Worm (Caenorhabditis elegans) whole organism, mixed stage, embryonic: ENCODE results near the gene C05A2.4.
A peak's percentile ranks its signal among the peaks of the same experiment; 100 is the strongest.

Source experiments
- M03D4.4 ChIP-seq: sonication (generic microtip); optimal IDR thresholded peaks from 2 replicates; lab custom pipeline; 2017; ENCODE audit warnings: mild to moderate bottlenecking, missing genetic modification characterization, missing compliant biosample characterization
- bed-3 ChIP-seq: fragments of 200-800 bp; sonication (Bioruptor generic); optimal IDR thresholded peaks from 3 replicates; lab custom pipeline; 2018; ENCODE audit warnings: mild to moderate bottlenecking, missing genetic modification characterization, moderate library complexity, missing compliant biosample characterization
- blmp-1 ChIP-seq: fragments of 150-350 bp; optimal IDR thresholded peaks from 2 replicates; lab custom pipeline; 2014; ENCODE audit warnings: missing biosample characterization, missing genetic modification characterization
- ceh-39 ChIP-seq: fragments of 150-350 bp; optimal IDR thresholded peaks from 2 replicates; lab custom pipeline; 2014; ENCODE audit warnings: missing biosample characterization, missing genetic modification characterization
- ceh-43 ChIP-seq: fragments of 200-800 bp; sonication (Bioruptor generic); optimal IDR thresholded peaks from 2 replicates; lab custom pipeline; 2018; ENCODE audit warnings: mild to moderate bottlenecking, missing genetic modification characterization, moderate library complexity, missing compliant biosample characterization
- ceh-83 ChIP-seq: fragments of 200-800 bp; sonication (Bioruptor generic); optimal IDR thresholded peaks from 2 replicates; lab custom pipeline; 2018; ENCODE audit warnings: mild to moderate bottlenecking, missing genetic modification characterization, missing compliant biosample characterization
- ces-1 ChIP-seq: fragments of 150-350 bp; optimal IDR thresholded peaks from 2 replicates; lab custom pipeline; 2014; ENCODE audit warnings: missing biosample characterization, missing genetic modification reagents, missing genetic modification characterization
- cnd-1 ChIP-seq: fragments of 200-800 bp; sonication (Bioruptor generic); optimal IDR thresholded peaks from 2 replicates; lab custom pipeline; 2018; ENCODE audit warnings: mild to moderate bottlenecking, missing genetic modification characterization, missing compliant biosample characterization
- drap-1 ChIP-seq: fragments of 200-800 bp; sonication (Bioruptor generic); optimal IDR thresholded peaks from 3 replicates; lab custom pipeline; 2018; ENCODE audit warnings: mild to moderate bottlenecking, missing genetic modification characterization, missing compliant biosample characterization
- elt-1 ChIP-seq: sonication (generic microtip); optimal IDR thresholded peaks from 2 replicates; lab custom pipeline; 2017; ENCODE audit warnings: missing genetic modification characterization, mild to moderate bottlenecking, missing compliant biosample characterization, antibody characterized with exemption, moderate library complexity, borderline replicate concordance; ENCODE audit not compliant: insufficient read depth
- elt-3 ChIP-seq: fragments of 150-350 bp; optimal IDR thresholded peaks from 2 replicates; lab custom pipeline; 2014; ENCODE audit warnings: missing biosample characterization, missing genetic modification characterization
- flh-1 ChIP-seq: fragments of 200-800 bp; sonication (Bioruptor generic); optimal IDR thresholded peaks from 2 replicates; lab custom pipeline; 2018; ENCODE audit warnings: mild to moderate bottlenecking, missing genetic modification characterization, moderate library complexity, missing compliant biosample characterization
- ham-2 ChIP-seq: fragments of 200-800 bp; sonication (Bioruptor generic); optimal IDR thresholded peaks from 2 replicates; lab custom pipeline; 2018; ENCODE audit warnings: mild to moderate bottlenecking, missing genetic modification characterization, missing compliant biosample characterization
- hlh-1 ChIP-seq: fragments of 150-350 bp; optimal IDR thresholded peaks from 2 replicates; lab custom pipeline; 2014; ENCODE audit warnings: missing biosample characterization, missing genetic modification reagents, missing genetic modification characterization
- lin-13 ChIP-seq: fragments of 150-350 bp; optimal IDR thresholded peaks from 2 replicates; lab custom pipeline; 2014; ENCODE audit warnings: missing biosample characterization, missing genetic modification characterization
- lin-32 ChIP-seq: fragments of 200-800 bp; sonication (Bioruptor generic); optimal IDR thresholded peaks from 2 replicates; lab custom pipeline; 2018; ENCODE audit warnings: mild to moderate bottlenecking, missing genetic modification characterization, missing compliant biosample characterization
- lsy-2 ChIP-seq: fragments of 150-350 bp; optimal IDR thresholded peaks from 2 replicates; lab custom pipeline; 2014; ENCODE audit warnings: missing biosample characterization, missing genetic modification characterization
- mab-5 ChIP-seq: fragments of 150-350 bp; optimal IDR thresholded peaks from 2 replicates; lab custom pipeline; 2014; ENCODE audit warnings: missing biosample characterization, missing genetic modification characterization
- mep-1 ChIP-seq: fragments of 150-350 bp; optimal IDR thresholded peaks from 2 replicates; lab custom pipeline; 2017; ENCODE audit warnings: missing biosample characterization, missing genetic modification reagents, missing genetic modification characterization, inconsistent platforms
- mls-2 ChIP-seq: sonication (generic microtip); optimal IDR thresholded peaks from 2 replicates; lab custom pipeline; 2016; ENCODE audit warnings: mild to moderate bottlenecking, missing genetic modification characterization, moderate library complexity, missing compliant biosample characterization
- nhr-12 ChIP-seq: fragments of 150-350 bp; optimal IDR thresholded peaks from 2 replicates; lab custom pipeline; 2014; ENCODE audit warnings: missing biosample characterization, missing genetic modification characterization
- nhr-2 ChIP-seq: fragments of 150-350 bp; optimal IDR thresholded peaks from 2 replicates; lab custom pipeline; 2014; ENCODE audit warnings: missing biosample characterization, missing genetic modification characterization
- nhr-237 ChIP-seq: fragments of 150-350 bp; optimal IDR thresholded peaks from 2 replicates; lab custom pipeline; 2014; ENCODE audit warnings: missing biosample characterization, missing genetic modification characterization
- nhr-28 ChIP-seq: fragments of 150-350 bp; optimal IDR thresholded peaks from 2 replicates; lab custom pipeline; 2014; ENCODE audit warnings: missing biosample characterization, missing genetic modification characterization
- nhr-76 ChIP-seq: sonication (generic microtip); optimal IDR thresholded peaks from 2 replicates; lab custom pipeline; 2017; ENCODE audit warnings: missing biosample characterization, missing genetic modification characterization
- pha-4 ChIP-seq: fragments of 150-350 bp; optimal IDR thresholded peaks from 2 replicates; lab custom pipeline; 2018; ENCODE audit warnings: missing biosample characterization, missing genetic modification reagents, missing genetic modification characterization
- sem-2 ChIP-seq: fragments of 200-800 bp; sonication (Bioruptor generic); optimal IDR thresholded peaks from 2 replicates; lab custom pipeline; 2018; ENCODE audit warnings: mild to moderate bottlenecking, missing genetic modification characterization, missing compliant biosample characterization
- snpc-4 ChIP-seq: fragments of 150-350 bp; optimal IDR thresholded peaks from 2 replicates; lab custom pipeline; 2014; ENCODE audit warnings: missing biosample characterization, missing genetic modification characterization
- sptf-1 ChIP-seq: sonication (generic microtip); optimal IDR thresholded peaks from 2 replicates; lab custom pipeline; 2017; ENCODE audit warnings: mild to moderate bottlenecking, missing genetic modification characterization, moderate library complexity, missing compliant biosample characterization
- tbx-8 ChIP-seq: fragments of 200-800 bp; sonication (Bioruptor generic); optimal IDR thresholded peaks from 2 replicates; lab custom pipeline; 2018; ENCODE audit warnings: mild to moderate bottlenecking, missing genetic modification characterization, moderate library complexity, missing compliant biosample characterization
- unc-120 ChIP-seq: sonication (generic microtip); optimal IDR thresholded peaks from 2 replicates; lab custom pipeline; 2017; ENCODE audit warnings: missing genetic modification characterization, missing compliant biosample characterization; ENCODE audit not compliant: poor library complexity, severe bottlenecking
- unc-39 ChIP-seq: fragments of 150-350 bp; optimal IDR thresholded peaks from 2 replicates; lab custom pipeline; 2014; ENCODE audit warnings: missing biosample characterization, missing genetic modification characterization
- unc-62 ChIP-seq: fragments of 150-350 bp; optimal IDR thresholded peaks from 2 replicates; lab custom pipeline; 2014; ENCODE audit warnings: missing biosample characterization, missing genetic modification reagents, missing genetic modification characterization
- zip-8 ChIP-seq: fragments of 150-350 bp; optimal IDR thresholded peaks from 2 replicates; lab custom pipeline; 2014; ENCODE audit warnings: missing biosample characterization, missing genetic modification characterization
- ztf-11 ChIP-seq: fragments of 150-350 bp; optimal IDR thresholded peaks from 2 replicates; lab custom pipeline; 2014; ENCODE audit warnings: missing biosample characterization, missing genetic modification characterization

Gene C05A2.4

DNA sequence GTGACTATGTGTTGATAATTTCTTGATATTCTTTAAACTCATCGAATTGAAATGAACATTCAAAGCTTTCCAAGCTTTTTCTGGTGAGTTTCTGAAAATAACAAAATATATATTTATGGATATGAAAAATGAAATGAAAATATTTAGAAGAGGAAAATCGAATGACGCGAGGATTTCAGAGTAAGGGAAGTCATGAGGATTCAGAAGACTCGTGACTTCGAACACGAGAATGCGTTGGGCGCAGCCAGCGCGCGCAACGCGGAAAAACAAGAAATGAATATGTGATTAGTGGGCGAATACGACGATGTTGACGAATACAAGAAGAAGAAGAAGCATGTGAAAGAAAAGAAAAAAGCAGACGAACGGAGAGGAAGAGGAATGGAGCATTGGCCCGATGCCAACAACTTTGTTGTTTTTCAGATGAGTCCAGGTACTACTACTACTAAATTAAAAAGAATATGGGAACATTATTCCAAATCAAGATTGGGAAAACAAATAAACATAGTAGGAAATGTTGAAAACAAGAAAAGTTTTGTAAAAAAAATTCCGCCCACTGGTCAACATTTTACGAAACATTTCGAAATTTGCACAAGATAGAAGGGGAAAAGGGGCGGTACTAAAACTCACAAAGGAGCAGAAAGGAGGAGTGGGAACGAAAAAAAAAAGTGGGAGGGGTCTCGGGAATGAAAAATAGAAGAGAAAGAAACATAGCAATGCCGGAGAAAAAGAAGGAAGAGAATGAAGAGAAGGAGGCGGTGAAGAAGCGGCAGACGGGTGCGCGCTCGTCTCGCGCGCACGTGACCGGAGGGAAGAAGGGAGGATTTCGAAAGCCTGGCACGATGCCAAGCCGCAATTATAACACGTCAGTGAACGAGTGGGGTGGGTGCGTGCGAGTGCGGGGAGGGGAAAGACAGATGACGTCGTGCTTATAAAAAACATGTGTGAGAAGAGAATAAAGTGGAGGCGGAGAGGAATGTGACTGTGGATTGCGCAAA, 20.2 kb downstream of the C05A2.4 start:
- TF ChIP-seq unc-120 (tag; lab: Kevin White, UChicago) (peak; percentile 36), elt-1 (tag; lab: Kevin White, UChicago) (no peak), unc-62 (peak; percentile 52), zip-8 (tag; lab: Kevin White, UChicago) (no peak), M03D4.4 (tag; lab: Kevin White, UChicago) (peak; percentile 2), elt-3 (tag; lab: Kevin White, UChicago) (no peak), ceh-39 (tag; lab: Kevin White, UChicago) (no peak), sptf-1 (peak; percentile 85), sem-2 (GFP tag; lab: Kevin White, UChicago) (no peak), lin-32 (GFP tag; lab: Kevin White, UChicago) (no peak), nhr-2 (tag; lab: Kevin White, UChicago) (peak; percentile 57), snpc-4 (no peak), ceh-83 (GFP tag; lab: Kevin White, UChicago) (peak; percentile 47), lin-13 (peak; percentile 58), mab-5 (no peak), ceh-43 (peak; percentile 55), hlh-1 (tag; lab: Kevin White, UChicago) (peak; percentile 65), lsy-2 (tag; lab: Kevin White, UChicago) (peak; percentile 19), nhr-76 (tag; lab: Kevin White, UChicago) (no peak), ces-1 (GFP tag; lab: Kevin White, UChicago) (peak; percentile 68), ztf-11 (tag; lab: Kevin White, UChicago) (no peak), mls-2 (tag; lab: Kevin White, UChicago) (peak; percentile 78), drap-1 (GFP tag; lab: Kevin White, UChicago) (peak; percentile 57), unc-39 (tag; lab: Kevin White, UChicago) (no peak), ham-2 (GFP tag; lab: Kevin White, UChicago) (peak; percentile 49), pha-4 (tag; lab: Kevin White, UChicago) (no peak), nhr-12 (no peak), flh-1 (GFP tag; lab: Kevin White, UChicago) (no peak), nhr-237 (tag; lab: Kevin White, UChicago) (peak; percentile 48), blmp-1 (no peak), mep-1 (tag; lab: Kevin White, UChicago) (peak; percentile 23), tbx-8 (GFP tag; lab: Kevin White, UChicago) (peak; percentile 47), cnd-1 (tag; lab: Kevin White, UChicago) (peak; percentile 53), bed-3 (GFP tag; lab: Kevin White, UChicago) (no peak), nhr-28 (tag; lab: Kevin White, UChicago) (no peak)

DNA sequence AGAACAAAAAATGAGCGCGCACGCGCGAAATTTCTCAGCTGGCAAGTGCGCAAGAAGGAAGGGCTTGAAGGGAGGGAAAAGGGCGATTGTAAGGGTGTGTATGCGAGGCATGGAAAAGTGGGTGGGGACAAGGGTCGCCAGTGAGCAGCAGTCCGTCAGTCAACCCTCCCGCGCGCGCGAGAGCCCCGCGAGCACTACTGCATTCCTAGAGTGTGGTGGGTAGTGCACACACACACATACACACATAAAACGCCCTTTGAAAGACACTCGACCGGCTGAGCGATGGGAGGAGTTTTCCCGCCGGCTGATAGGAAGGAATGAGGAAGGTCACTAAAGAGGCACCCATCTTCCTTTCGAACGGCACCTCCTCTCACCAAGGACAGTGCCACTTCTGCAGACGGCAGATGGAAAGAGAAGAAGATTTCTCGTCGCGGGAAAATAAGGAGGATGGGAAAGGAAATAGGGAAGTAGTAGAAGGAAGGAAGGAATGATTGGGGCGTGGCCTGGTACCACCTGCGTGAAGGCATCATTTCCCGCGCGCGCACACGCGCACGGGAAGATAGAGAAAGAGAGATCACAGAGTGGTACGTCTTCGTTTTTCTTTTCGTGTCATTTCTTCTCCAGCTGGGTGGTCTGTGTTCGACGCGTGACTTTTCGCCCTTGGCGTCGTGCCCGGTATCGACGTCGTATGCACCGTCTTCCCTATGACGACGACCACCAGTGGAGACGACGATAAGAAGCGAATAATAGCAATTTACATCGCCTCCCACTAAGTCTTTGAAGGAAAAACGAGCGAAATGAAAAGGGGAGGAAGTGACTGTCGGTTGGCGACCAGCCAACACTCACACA, 21.8 kb downstream of the C05A2.4 start:
- no peak for TF ChIP-seq elt-3 (tag; lab: Kevin White, UChicago)
- peak; percentile 22 for TF ChIP-seq M03D4.4 (tag; lab: Kevin White, UChicago)
- peak; percentile 16 for TF ChIP-seq cnd-1 (tag; lab: Kevin White, UChicago)
- TF ChIP-seq flh-1 (GFP tag; lab: Kevin White, UChicago) = peak; percentile 20
- peak; percentile 43 for TF ChIP-seq mls-2 (tag; lab: Kevin White, UChicago)
- peak; percentile 42 for TF ChIP-seq unc-120 (tag; lab: Kevin White, UChicago)
- TF ChIP-seq sem-2 (GFP tag; lab: Kevin White, UChicago) = peak; percentile 35
- TF ChIP-seq nhr-76 (tag; lab: Kevin White, UChicago) = no peak
- no peak for TF ChIP-seq unc-39 (tag; lab: Kevin White, UChicago)
- TF ChIP-seq ztf-11 (tag; lab: Kevin White, UChicago) = peak; percentile 20
- TF ChIP-seq sptf-1 = peak; percentile 30
- peak; percentile 19 for TF ChIP-seq drap-1 (GFP tag; lab: Kevin White, UChicago)
- TF ChIP-seq nhr-12 = no peak
- peak; percentile 89 for TF ChIP-seq nhr-2 (tag; lab: Kevin White, UChicago)
- no peak for TF ChIP-seq mab-5
